Fruit fly (Drosophila melanogaster) whole organism, embryonic: ENCODE results near the gene Nup153.

Experiments used
- ATbp ChIP-seq: fragments of 200-800 bp; sonication (Bioruptor generic); optimal IDR thresholded peaks from 2 replicates; lab custom pipeline; 2017; ENCODE audit warnings: missing biosample characterization, mild to moderate bottlenecking, missing genetic modification characterization, missing genetic modification reagents
- Aef1 ChIP-seq: fragments of 200-800 bp; sonication (Bioruptor generic); IDR thresholded peaks from 3 replicates; pipeline ENCODE4 v1.3.6; 2022; ENCODE audit warnings: missing biosample characterization, missing genetic modification characterization
- CG10209 ChIP-seq: fragments of 200-800 bp; sonication (Bioruptor generic); optimal IDR thresholded peaks from 3 replicates; lab custom pipeline; 2017; ENCODE audit warnings: missing biosample characterization, mild to moderate bottlenecking, missing genetic modification characterization, missing genetic modification reagents
- CG10321 ChIP-seq: fragments of 200-800 bp; sonication (Bioruptor generic); IDR thresholded peaks from 2 replicates; pipeline ENCODE4 v1.3.6; 2022; ENCODE audit warnings: missing biosample characterization, missing genetic modification characterization
- CG11723 ChIP-seq: fragments of 200-800 bp; sonication (Bioruptor generic); optimal IDR thresholded peaks from 2 replicates; lab custom pipeline; 2017; ENCODE audit warnings: missing biosample characterization, mild to moderate bottlenecking, missing genetic modification characterization
- CG12104 ChIP-seq: fragments of 200-800 bp; sonication (Bioruptor generic); optimal IDR thresholded peaks from 3 replicates; lab custom pipeline; 2016; ENCODE audit warnings: missing biosample characterization, missing genetic modification characterization
- CG12236 ChIP-seq: fragments of 200-800 bp; sonication (Bioruptor generic); optimal IDR thresholded peaks from 2 replicates; lab custom pipeline; 2016; ENCODE audit warnings: missing biosample characterization, missing genetic modification characterization
- CG15269 ChIP-seq: fragments of 200-800 bp; sonication (Bioruptor generic); optimal IDR thresholded peaks from 2 replicates; lab custom pipeline; 2018; ENCODE audit warnings: missing biosample characterization, mild to moderate bottlenecking, missing genetic modification characterization, moderate library complexity
- CG17829 ChIP-seq: fragments of 200-800 bp; optimal IDR thresholded peaks from 2 replicates; lab custom pipeline; 2019; ENCODE audit warnings: missing biosample characterization, mild to moderate bottlenecking, missing genetic modification characterization, moderate library complexity
- CG1832 ChIP-seq: fragments of 200-800 bp; sonication (Bioruptor generic); optimal IDR thresholded peaks from 2 replicates; lab custom pipeline; 2017; ENCODE audit warnings: missing biosample characterization, mild to moderate bottlenecking, missing genetic modification characterization, inconsistent platforms
- CG2199 ChIP-seq: fragments of 200-800 bp; sonication (Bioruptor generic); IDR thresholded peaks from 3 replicates; pipeline ENCODE4 v1.3.6; 2022; ENCODE audit warnings: missing biosample characterization, missing genetic modification characterization
- CG2202 ChIP-seq: fragments of 200-800 bp; sonication (Bioruptor generic); optimal IDR thresholded peaks from 2 replicates; lab custom pipeline; 2018; ENCODE audit warnings: missing biosample characterization, mild to moderate bottlenecking, missing genetic modification characterization
- CG4360 ChIP-seq: fragments of 200-800 bp; sonication (Bioruptor generic); IDR thresholded peaks from 2 replicates; pipeline ENCODE4 v1.3.6; 2022; ENCODE audit warnings: missing biosample characterization, missing genetic modification characterization
- CG4424 ChIP-seq: fragments of 200-800 bp; sonication (Bioruptor generic); optimal IDR thresholded peaks from 3 replicates; lab custom pipeline; 2016; ENCODE audit warnings: missing biosample characterization, missing genetic modification characterization
- CG8290 ChIP-seq, 3 experiments: fragments of 200-800 bp; sonication (Bioruptor generic); optimal IDR thresholded peaks; 2 replicates each; lab custom pipeline; 2016 to 2019; ENCODE audit warnings: missing biosample characterization in 3 of 3, missing genetic modification characterization in 3 of 3, mild to moderate bottlenecking in 2 of 3, moderate library complexity in 1 of 3
- CG8478 ChIP-seq: fragments of >200 bp; optimal IDR thresholded peaks from 2 replicates; lab custom pipeline; 2018
- CG8924 ChIP-seq: fragments of 200-800 bp; optimal IDR thresholded peaks from 3 replicates; lab custom pipeline; 2019; ENCODE audit warnings: missing biosample characterization, mild to moderate bottlenecking, missing genetic modification characterization, moderate library complexity
- CG9817 ChIP-seq: fragments of 200-800 bp; sonication (Bioruptor generic); optimal IDR thresholded peaks from 2 replicates; lab custom pipeline; 2018; ENCODE audit warnings: missing biosample characterization, mild to moderate bottlenecking, missing genetic modification characterization, moderate library complexity
- D ChIP-seq, 2 experiments: fragments of 200-800 bp in 1 of 2; fragments of >200 bp in 1 of 2; sonication (Bioruptor generic) in 1 of 2; optimal IDR thresholded peaks; 2 replicates in 1 of 2; 3 replicates in 1 of 2; lab custom pipeline; 2017; ENCODE audit warnings: mild to moderate bottlenecking in 1 of 2, missing biosample characterization in 1 of 2, missing genetic modification characterization in 1 of 2, missing genetic modification reagents in 1 of 2
- Doc2 ChIP-seq: fragments of 200-800 bp; sonication (Bioruptor generic); IDR thresholded peaks from 2 replicates; pipeline ENCODE4 v1.3.6; 2022; ENCODE audit warnings: missing biosample characterization, missing genetic modification characterization
- ERR ChIP-seq: fragments of 200-800 bp; sonication (Bioruptor generic); optimal IDR thresholded peaks from 2 replicates; lab custom pipeline; 2016; ENCODE audit warnings: missing biosample characterization, missing genetic modification characterization
- Hey ChIP-seq: fragments of 200-800 bp; sonication (Bioruptor generic); optimal IDR thresholded peaks from 3 replicates; lab custom pipeline; 2018; ENCODE audit warnings: missing biosample characterization, mild to moderate bottlenecking, missing genetic modification characterization
- Hr78 ChIP-seq, 2 experiments: fragments of 200-800 bp in 1 of 2; fragments of >200 bp in 1 of 2; sonication (Bioruptor generic) in 1 of 2; optimal IDR thresholded peaks; 2 replicates each; lab custom pipeline; 2017 to 2019; ENCODE audit warnings: missing biosample characterization in 2 of 2, missing genetic modification characterization in 2 of 2, mild to moderate bottlenecking in 1 of 2, moderate library complexity in 1 of 2
- Lhr ChIP-seq: fragments of 200-800 bp; sonication (Bioruptor generic); optimal IDR thresholded peaks from 3 replicates; lab custom pipeline; 2017; ENCODE audit warnings: mild to moderate bottlenecking, missing biosample characterization, missing genetic modification reagents, missing genetic modification characterization
- Nf-YC ChIP-seq: fragments of 200-800 bp; optimal IDR thresholded peaks from 3 replicates; lab custom pipeline; 2019; ENCODE audit warnings: missing biosample characterization, mild to moderate bottlenecking, missing genetic modification characterization, moderate library complexity
- Poxn ChIP-seq: fragments of 200-800 bp; sonication (Bioruptor generic); IDR thresholded peaks from 2 replicates; pipeline ENCODE4 v1.3.6; 2022; ENCODE audit warnings: missing biosample characterization, missing genetic modification characterization
- Trl ChIP-seq, 3 experiments: fragments of >200 bp in 2 of 3; fragments of 200-800 bp in 1 of 3; sonication (Bioruptor generic) in 1 of 3; optimal IDR thresholded peaks; 2 replicates in 1 of 3; 3 replicates in 2 of 3; lab custom pipeline; 2016 to 2017; ENCODE audit warnings: missing biosample characterization in 1 of 3, missing genetic modification characterization in 1 of 3
- az2 ChIP-seq: fragments of 200-800 bp; sonication (Bioruptor generic); optimal IDR thresholded peaks from 3 replicates; lab custom pipeline; 2016; ENCODE audit warnings: missing biosample characterization, missing genetic modification characterization
- cas ChIP-seq: fragments of 200-800 bp; sonication (Bioruptor generic); IDR thresholded peaks from 2 replicates; pipeline ENCODE4 v1.3.6; 2022; ENCODE audit warnings: missing biosample characterization, missing genetic modification characterization
- corto ChIP-seq: fragments of 200-800 bp; sonication (Bioruptor generic); optimal IDR thresholded peaks from 2 replicates; lab custom pipeline; 2016; ENCODE audit warnings: missing biosample characterization, mild to moderate bottlenecking, missing genetic modification characterization, moderate library complexity
- dimm ChIP-seq: fragments of 200-800 bp; sonication (Bioruptor generic); IDR thresholded peaks from 2 replicates; pipeline ENCODE4 v1.3.6; 2022; ENCODE audit warnings: missing biosample characterization, missing genetic modification characterization
- fd102C ChIP-seq: fragments of 200-800 bp; sonication (Bioruptor generic); optimal IDR thresholded peaks from 2 replicates; lab custom pipeline; 2018; ENCODE audit warnings: missing biosample characterization, mild to moderate bottlenecking, missing genetic modification characterization, moderate library complexity
- ftz-f1 ChIP-seq: fragments of 200-800 bp; sonication (Bioruptor generic); optimal IDR thresholded peaks from 2 replicates; lab custom pipeline; 2016; ENCODE audit warnings: missing biosample characterization, missing genetic modification characterization
- gcm2 ChIP-seq: fragments of 200-800 bp; sonication (Bioruptor generic); optimal IDR thresholded peaks from 2 replicates; lab custom pipeline; 2016; ENCODE audit warnings: missing biosample characterization, missing genetic modification characterization
- h ChIP-seq: fragments of >200 bp; optimal IDR thresholded peaks from 2 replicates; lab custom pipeline; 2017
- inv ChIP-seq: fragments of 200-800 bp; sonication (Bioruptor generic); IDR thresholded peaks from 2 replicates; pipeline ENCODE4 v1.3.6; 2022; ENCODE audit warnings: missing biosample characterization, missing genetic modification characterization; ENCODE audit not compliant: partially characterized antibody
- onecut ChIP-seq: fragments of 200-800 bp; sonication (Bioruptor generic); IDR thresholded peaks from 2 replicates; pipeline ENCODE4 v1.3.6; 2022; ENCODE audit warnings: missing biosample characterization, missing genetic modification characterization
- org-1 ChIP-seq: fragments of 200-800 bp; sonication (Bioruptor generic); optimal IDR thresholded peaks from 2 replicates; lab custom pipeline; 2017; ENCODE audit warnings: missing biosample characterization, missing genetic modification characterization
- pnt ChIP-seq: fragments of 200-800 bp; sonication (Bioruptor generic); optimal IDR thresholded peaks from 3 replicates; lab custom pipeline; 2016; ENCODE audit warnings: missing biosample characterization, missing genetic modification characterization
- prd ChIP-seq, 3 experiments: fragments of >200 bp in 2 of 3; fragments of 200-800 bp in 1 of 3; sonication (Bioruptor generic) in 1 of 3; optimal IDR thresholded peaks in 2 of 3; IDR thresholded peaks in 1 of 3; 2 replicates in 2 of 3; 3 replicates in 1 of 3; pipeline versions ENCODE4 v1.3.6 to Lab custom; 2017 to 2022; ENCODE audit warnings: missing biosample characterization in 1 of 3, missing genetic modification characterization in 1 of 3
- sens ChIP-seq: fragments of 200-800 bp; sonication (Bioruptor generic); peaks from one replicate; lab custom pipeline; 2016; ENCODE audit warnings: missing biosample characterization, missing genetic modification characterization
- twi ChIP-seq: fragments of 200-800 bp; optimal IDR thresholded peaks from 2 replicates; lab custom pipeline; 2019; ENCODE audit warnings: missing biosample characterization, mild to moderate bottlenecking, missing genetic modification characterization, moderate library complexity
- zen2 ChIP-seq: fragments of 200-800 bp; sonication (Bioruptor generic); IDR thresholded peaks from 3 replicates; pipeline ENCODE4 v1.3.6; 2022; ENCODE audit warnings: missing biosample characterization, missing genetic modification characterization; ENCODE audit not compliant: partially characterized antibody
- zfh2 ChIP-seq: fragments of 200-800 bp; sonication (Bioruptor generic); optimal IDR thresholded peaks from 2 replicates; lab custom pipeline; 2016; ENCODE audit warnings: missing biosample characterization, missing genetic modification characterization

Gene Nup153

DNA sequence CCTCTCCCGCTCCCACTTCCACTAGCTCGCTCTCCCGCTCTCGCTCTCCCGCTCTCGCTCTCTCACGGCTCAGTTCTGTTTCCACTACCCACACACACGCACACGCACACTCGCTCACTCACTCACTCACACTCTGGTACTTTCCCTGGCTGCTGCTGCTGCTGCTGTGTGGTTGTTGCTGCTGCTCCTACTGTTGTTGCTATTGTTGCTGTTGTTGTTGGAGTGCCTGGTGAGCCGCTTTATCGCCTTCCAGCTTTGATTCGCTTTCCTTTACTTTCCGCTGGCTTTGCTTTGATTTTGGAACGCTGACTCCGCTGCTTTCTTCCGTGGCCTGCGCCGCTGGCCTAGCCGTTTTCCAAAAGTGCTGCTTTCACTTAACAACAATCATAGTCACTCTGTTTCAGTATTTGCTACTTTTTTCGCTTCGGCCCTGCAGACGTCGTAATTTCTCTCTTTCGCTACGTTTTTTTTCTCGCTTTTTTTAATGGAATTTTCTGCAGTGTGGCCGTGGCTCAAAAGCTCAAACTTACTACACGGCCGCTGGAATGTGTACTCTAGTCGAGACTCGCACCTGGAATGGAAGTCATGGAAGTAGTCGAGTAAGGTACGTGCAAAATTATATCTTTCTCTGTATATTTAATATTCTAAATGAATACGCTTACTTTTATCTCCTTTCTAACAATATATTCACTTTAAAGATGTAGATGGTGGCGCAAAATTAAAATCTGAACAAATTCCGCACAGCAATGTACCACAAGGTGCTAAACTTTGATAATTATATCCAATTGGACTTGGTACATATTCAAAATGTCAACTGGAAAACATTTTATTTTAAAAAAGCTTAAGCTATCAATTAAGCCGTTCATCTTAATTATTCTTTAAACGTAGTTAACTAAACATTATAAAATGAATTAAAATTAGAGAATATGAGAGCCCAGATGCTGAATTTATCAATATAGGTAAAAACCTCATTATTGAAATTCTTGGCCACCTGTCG is 39.2 kb upstream of the Nup153 start, which contains the start of gene Pp2B-14D (continued):
- no peak for TF ChIP-seq Poxn
- no peak for TF ChIP-seq inv (GFP tag; lab: Robert Waterston, UW)
- peak; percentile 23 for TF ChIP-seq Lhr
- no peak for TF ChIP-seq twi (tag; lab: Kevin White, UChicago)
- peak; percentile 46 for TF ChIP-seq sens (GFP tag; lab: Kevin White, UChicago)
- no peak for TF ChIP-seq az2 (GFP tag; lab: Kevin White, UChicago)
- TF ChIP-seq dimm (GFP tag; lab: Robert Waterston, UW): no peak
- no peak for TF ChIP-seq fd102C (GFP tag; lab: Kevin White, UChicago)
- TF ChIP-seq gcm2 (GFP tag; lab: Kevin White, UChicago): no peak
- no peak for TF ChIP-seq D (optimal IDR thresholded peaks at IDR 0.05; lab: Kevin White, UChicago)
- no peak for TF ChIP-seq D (GFP tag; optimal IDR thresholded peaks at IDR 0.05; lab: Kevin White, UChicago)
- TF ChIP-seq CG2202 (tag; lab: Kevin White, UChicago): no peak
- no peak for TF ChIP-seq prd (optimal IDR thresholded peaks at IDR 0.05; lab: Kevin White, UChicago)
- no peak for TF ChIP-seq prd (GFP tag; IDR thresholded peaks at IDR 0.05; lab: Robert Waterston, UW)
- no peak for TF ChIP-seq CG11723 (GFP tag; lab: Kevin White, UChicago)
- TF ChIP-seq Aef1 (GFP tag; lab: Robert Waterston, UW): peak; percentile 34; the same call in 1 of the 3 replicates
- no peak for TF ChIP-seq CG12236 (GFP tag; lab: Kevin White, UChicago)
- TF ChIP-seq CG15269 (tag; lab: Kevin White, UChicago): no peak
- TF ChIP-seq ATbp (GFP tag; lab: Kevin White, UChicago): no peak
- peak; percentile 20 for TF ChIP-seq CG8924 (tag; lab: Kevin White, UChicago)
- TF ChIP-seq CG4424 (GFP tag; lab: Kevin White, UChicago): no peak
- no peak for TF ChIP-seq zfh2
- no peak for TF ChIP-seq org-1 (GFP tag; lab: Kevin White, UChicago)
- no peak for TF ChIP-seq Doc2 (GFP tag; lab: Robert Waterston, UW)
- TF ChIP-seq CG9817 (tag; lab: Kevin White, UChicago): no peak
- no peak for TF ChIP-seq Hey (tag; lab: Kevin White, UChicago)
- no peak for TF ChIP-seq ERR (GFP tag; lab: Kevin White, UChicago)
- no peak for TF ChIP-seq cas (GFP tag; lab: Robert Waterston, UW)

DNA sequence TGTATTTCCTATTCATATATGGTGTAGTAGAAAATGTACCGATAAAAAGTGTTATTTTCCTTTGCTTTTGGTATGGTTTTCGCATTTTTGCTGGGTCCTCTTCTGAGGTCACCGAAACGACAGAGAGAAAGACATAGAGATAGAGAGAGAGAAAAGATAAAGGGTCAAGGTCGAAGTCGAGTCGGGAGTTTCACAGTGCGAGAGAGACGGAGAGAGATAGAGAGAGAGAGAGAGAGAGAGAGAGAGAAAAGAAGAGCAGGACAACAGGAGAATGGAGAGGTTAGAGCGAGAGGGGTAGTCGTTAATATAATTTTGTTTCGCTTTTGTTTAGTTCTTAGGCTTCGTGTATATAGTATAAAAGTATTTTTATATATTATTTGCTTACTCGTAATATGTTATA is 36.8 kb upstream of the Nup153 start:
- TF ChIP-seq CG4360 (GFP tag; lab: Robert Waterston, UW) (no peak), Trl (optimal IDR thresholded peaks at IDR 0.05; lab: Kevin White, UChicago) (peak; percentile 21 to 60), Trl (GFP tag; optimal IDR thresholded peaks at IDR 0.05; lab: Kevin White, UChicago) (no peak), Hr78 (GFP tag; optimal IDR thresholded peaks at IDR 0.05; lab: Kevin White, UChicago) (peak in 1 of 2 experiments; percentile 81), h (no peak), CG10321 (GFP tag; lab: Robert Waterston, UW) (peak; percentile 86), CG10209 (GFP tag; lab: Kevin White, UChicago) (no peak), pnt (GFP tag; lab: Kevin White, UChicago) (no peak), CG17829 (tag; lab: Kevin White, UChicago) (no peak), Nf-YC (peak; percentile 39), CG2199 (GFP tag; lab: Robert Waterston, UW) (0 out of 3 replicates have a peak, but pooled peaks have one; percentile 34), CG12104 (GFP tag; lab: Kevin White, UChicago) (no peak), CG1832 (GFP tag; lab: Kevin White, UChicago) (peak; percentile 90), onecut (no peak), corto (GFP tag; lab: Kevin White, UChicago) (no peak), CG8290 (GFP tag; optimal IDR thresholded peaks at IDR 0.05; lab: Kevin White, UChicago) (no peak), CG8290 (tag; optimal IDR thresholded peaks at IDR 0.05; lab: Kevin White, UChicago) (peak in 1 of 2 experiments; percentile 66), CG8478 (no peak), zen2 (GFP tag; lab: Robert Waterston, UW) (no peak), ftz-f1 (GFP tag; lab: Kevin White, UChicago) (peak; percentile 15), ERR (GFP tag; lab: Kevin White, UChicago) (no peak)
- TF ChIP-seq, all 482 proteins: peak for 8
